Fruit fly (Drosophila melanogaster) whole organism, wandering third instar larva: ENCODE results near the gene RfC38.

Experiments
- CG32264 ChIP-seq: fragments of 200-800 bp; sonication (Bioruptor generic); optimal IDR thresholded peaks from 2 replicates; lab custom pipeline; 2016; ENCODE audit warnings: missing biosample characterization, missing genetic modification characterization
- GATAd ChIP-seq: sonication (Bioruptor generic); optimal IDR thresholded peaks from 2 replicates; lab custom pipeline; 2016; ENCODE audit warnings: missing biosample characterization, missing genetic modification characterization
- Hnf4 ChIP-seq: fragments of 200-800 bp; sonication (Bioruptor generic); optimal IDR thresholded peaks from 2 replicates; lab custom pipeline; 2016; ENCODE audit warnings: missing biosample characterization, mild to moderate bottlenecking, missing genetic modification characterization
- Jra ChIP-seq: sonication (Bioruptor generic); optimal IDR thresholded peaks from 2 replicates; lab custom pipeline; 2016; ENCODE audit warnings: missing biosample characterization, missing genetic modification characterization
- Mio ChIP-seq: sonication (Bioruptor generic); optimal IDR thresholded peaks from 2 replicates; lab custom pipeline; 2016; ENCODE audit warnings: missing biosample characterization, missing genetic modification characterization
- Myc ChIP-seq: fragments of >200 bp; optimal IDR thresholded peaks from 2 replicates; lab custom pipeline; 2017
- N ChIP-seq: fragments of >200 bp; optimal IDR thresholded peaks from 2 replicates; lab custom pipeline; 2018; ENCODE audit warnings: missing biosample characterization, missing external identifiers, missing genetic modification characterization
- OdsH ChIP-seq: fragments of 200-800 bp; sonication (Bioruptor generic); optimal IDR thresholded peaks from 2 replicates; lab custom pipeline; 2016; ENCODE audit warnings: missing biosample characterization, mild to moderate bottlenecking, missing genetic modification characterization
- Sp1 ChIP-seq: fragments of 200-800 bp; sonication (Bioruptor generic); optimal IDR thresholded peaks from 3 replicates; lab custom pipeline; 2019; ENCODE audit warnings: missing biosample characterization, mild to moderate bottlenecking, missing genetic modification characterization, moderate library complexity
- br ChIP-seq: fragments of 200-800 bp; sonication (Bioruptor generic); optimal IDR thresholded peaks from 2 replicates; lab custom pipeline; 2016; ENCODE audit warnings: missing biosample characterization, missing genetic modification characterization
- dl ChIP-seq, 2 experiments: fragments of 175-275, 200-275 bp in 1 of 2; fragments of 200-275 bp in 1 of 2; sonication (Bioruptor generic); optimal IDR thresholded peaks; lab custom pipeline; 2018; ENCODE audit warnings: mild to moderate bottlenecking in 2 of 2, missing biosample characterization in 2 of 2, missing genetic modification characterization in 2 of 2, moderate library complexity in 2 of 2; ENCODE audit not compliant: partially characterized antibody in 2 of 2, insufficient read depth in 1 of 2
- dsf ChIP-seq: sonication (Bioruptor generic); optimal IDR thresholded peaks from 2 replicates; lab custom pipeline; 2016; ENCODE audit warnings: missing biosample characterization, missing genetic modification characterization, borderline replicate concordance
- ey ChIP-seq: fragments of 200-800 bp; sonication (Bioruptor generic); optimal IDR thresholded peaks from 2 replicates; lab custom pipeline; 2016; ENCODE audit warnings: missing biosample characterization, missing genetic modification characterization
- foxo ChIP-seq, 2 experiments: fragments of 200-800 bp; sonication (Bioruptor generic); optimal IDR thresholded peaks; 2 replicates in 1 of 2; 3 replicates in 1 of 2; lab custom pipeline; 2016 to 2017; ENCODE audit warnings: missing biosample characterization in 2 of 2, missing genetic modification characterization in 2 of 2
- fru ChIP-seq: fragments of 200-800 bp; sonication (Bioruptor generic); optimal IDR thresholded peaks from 3 replicates; lab custom pipeline; 2016; ENCODE audit warnings: missing biosample characterization, mild to moderate bottlenecking, missing genetic modification characterization
- h ChIP-seq: fragments of 200-800 bp; sonication (Bioruptor generic); optimal IDR thresholded peaks from 3 replicates; lab custom pipeline; 2016; ENCODE audit warnings: missing biosample characterization, mild to moderate bottlenecking, missing genetic modification characterization
- jim ChIP-seq: fragments of 175-275, 200-325 bp; sonication (Bioruptor generic); optimal IDR thresholded peaks from 2 replicates; lab custom pipeline; 2016; ENCODE audit warnings: missing biosample characterization, mild to moderate bottlenecking, missing genetic modification characterization
- lola ChIP-seq: fragments of >200 bp; optimal IDR thresholded peaks from 2 replicates; lab custom pipeline; 2017; ENCODE audit warnings: missing biosample characterization, missing genetic modification characterization
- pan ChIP-seq: fragments of >200 bp; optimal IDR thresholded peaks from 2 replicates; lab custom pipeline; 2017
- psq ChIP-seq: fragments of 200-800 bp; sonication (Bioruptor generic); optimal IDR thresholded peaks from 3 replicates; lab custom pipeline; 2017; ENCODE audit warnings: missing biosample characterization, mild to moderate bottlenecking, missing genetic modification characterization, moderate library complexity
- rgr ChIP-seq: fragments of 200-800 bp; sonication (Bioruptor generic); optimal IDR thresholded peaks from 3 replicates; lab custom pipeline; 2016; ENCODE audit warnings: missing biosample characterization, mild to moderate bottlenecking, missing genetic modification characterization
- sage ChIP-seq: fragments of 200-800 bp; sonication (Bioruptor generic); optimal IDR thresholded peaks from 2 replicates; lab custom pipeline; 2016; ENCODE audit warnings: missing biosample characterization, mild to moderate bottlenecking, missing genetic modification characterization
- sv ChIP-seq: fragments of 200-800 bp; sonication (Bioruptor generic); optimal IDR thresholded peaks from 3 replicates; lab custom pipeline; 2016; ENCODE audit warnings: missing biosample characterization, missing genetic modification characterization
- tai ChIP-seq: sonication (Bioruptor generic); optimal IDR thresholded peaks from 2 replicates; lab custom pipeline; 2016; ENCODE audit warnings: missing biosample characterization, missing genetic modification characterization
- usp ChIP-seq: fragments of >200 bp; optimal IDR thresholded peaks from 2 replicates; lab custom pipeline; 2017; ENCODE audit warnings: missing biosample characterization, missing genetic modification characterization
- woc ChIP-seq: sonication (Bioruptor generic); optimal IDR thresholded peaks from 2 replicates; lab custom pipeline; 2016; ENCODE audit warnings: missing biosample characterization, mild to moderate bottlenecking, missing genetic modification characterization

Gene RfC38

DNA sequence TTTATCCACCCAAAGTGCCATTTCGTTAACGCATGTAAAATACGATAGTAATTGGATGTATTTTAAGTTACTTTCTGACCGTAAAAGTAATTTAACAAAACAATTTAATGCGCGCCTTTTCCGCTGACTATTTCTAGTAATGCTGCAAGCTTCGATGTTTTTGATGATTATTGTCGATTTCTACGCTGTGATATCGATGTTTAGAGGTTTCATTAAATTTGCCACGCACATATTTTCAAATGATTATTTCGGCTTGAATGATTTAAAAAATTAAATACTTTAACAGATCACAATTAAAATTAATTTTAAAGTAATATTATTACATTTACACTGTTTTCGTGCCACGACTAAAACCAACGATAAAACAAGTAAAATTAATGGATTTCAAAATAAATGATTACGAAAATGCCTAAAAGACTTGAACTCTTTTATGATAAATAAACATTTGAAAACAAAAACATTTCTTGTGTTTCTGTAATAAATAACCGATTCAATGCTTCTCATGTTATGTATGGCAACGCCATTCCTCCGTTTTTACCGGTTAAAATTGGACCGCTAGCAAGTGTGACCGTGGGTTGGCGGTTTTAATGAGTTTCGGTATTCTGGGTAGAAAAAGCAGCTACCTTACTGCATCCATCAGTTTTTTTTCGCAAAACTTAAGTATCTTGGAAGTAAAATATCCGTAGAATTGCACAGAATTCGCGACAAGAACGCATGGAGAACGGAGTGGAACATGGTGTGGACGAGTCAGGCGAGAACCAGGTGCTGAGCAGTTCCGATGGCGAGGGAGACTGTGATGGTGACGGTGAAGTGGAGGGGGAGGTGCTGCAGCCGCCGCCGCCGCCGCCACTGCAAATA lies at the start of gene RfC38, which contains the start of gene CG4751:
RfC38 (minus strand) TSS at position 495 of the 858 bp plus-strand sequence.
CG4751 (plus strand) TSS at position 587 of the 858 bp plus-strand sequence.
- TF ChIP-seq Myc (lab: Kevin White, UChicago) (peak; percentile 47), br (GFP tag; lab: Kevin White, UChicago) (no peak)
- TF ChIP-seq, all 38 proteins: peak for 1

DNA sequence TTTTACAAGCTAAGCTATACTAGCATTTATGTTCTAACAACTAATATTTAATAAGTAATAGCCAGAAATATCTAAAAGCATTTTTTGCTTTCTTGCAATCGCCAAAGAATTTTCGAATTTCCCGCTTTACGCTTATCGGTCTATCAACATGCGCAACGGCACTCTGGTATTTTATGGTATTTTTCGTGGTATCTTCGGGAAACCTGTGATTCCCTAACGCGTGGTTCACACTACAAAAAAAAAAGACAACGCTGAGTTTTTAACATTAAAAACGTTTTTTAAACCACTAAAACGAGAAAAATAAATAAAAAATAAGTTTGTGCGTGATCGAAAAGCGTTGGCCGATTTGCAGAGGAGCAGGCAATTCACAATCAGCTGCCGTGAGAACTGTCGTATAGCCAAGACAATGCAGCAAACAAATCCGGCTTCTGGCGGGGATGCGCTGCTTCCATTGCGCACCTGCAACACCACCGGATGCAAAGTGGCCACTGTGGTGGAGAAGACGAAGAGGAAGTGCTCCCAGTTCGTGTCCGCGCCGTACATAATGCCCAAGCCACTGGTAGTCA lies 48.5 kb upstream of the RfC38 start, which contains the start of gene Boh2:
Boh2 (plus strand) TSS at position 207 of the 566 bp plus-strand sequence.
- TF ChIP-seq usp (GFP tag; lab: Kevin White, UChicago): no peak
- no peak for TF ChIP-seq GATAd (GFP tag; lab: Kevin White, UChicago)
- TF ChIP-seq, all 38 proteins: peak for 0

DNA sequence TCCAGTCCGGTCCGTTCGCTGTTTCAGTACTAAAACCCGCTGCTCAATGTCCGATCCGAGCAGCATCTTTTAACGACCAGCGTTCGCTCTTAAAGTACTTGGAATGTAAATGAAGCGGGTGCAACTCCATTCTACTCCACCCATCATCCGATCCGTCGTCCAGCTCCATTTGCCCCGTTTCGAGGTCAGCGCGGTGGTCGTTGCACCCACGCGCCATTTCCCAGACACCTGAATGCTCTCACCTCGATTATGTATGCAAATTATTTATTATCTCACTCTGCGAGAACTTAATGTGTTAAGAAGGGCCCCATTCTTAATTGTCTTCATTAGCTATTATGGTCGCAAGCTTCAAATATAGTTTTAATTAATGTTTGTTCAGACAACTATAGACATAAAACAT lies 47.9 kb upstream of the RfC38 start:
- TF ChIP-seq N (GFP tag; lab: Kevin White, UChicago): no peak
- TF ChIP-seq OdsH: no peak
- no peak for TF ChIP-seq psq (GFP tag; lab: Kevin White, UChicago)
- TF ChIP-seq dsf (GFP tag; lab: Kevin White, UChicago): no peak
- TF ChIP-seq dl (GFP tag; optimal IDR thresholded peaks at IDR 0.05; lab: Kevin White, UChicago; ENCODE audit: insufficient read depth in 1 of 2, partially characterized antibody in 2 of 2): no peak
- TF ChIP-seq sv: no peak
- no peak for TF ChIP-seq Jra (GFP tag; lab: Kevin White, UChicago)
- no peak for TF ChIP-seq CG32264 (GFP tag; lab: Kevin White, UChicago)
- TF ChIP-seq lola (GFP tag; lab: Kevin White, UChicago): no peak
- TF ChIP-seq usp (GFP tag; lab: Kevin White, UChicago): no peak
- TF ChIP-seq rgr (GFP tag; lab: Kevin White, UChicago): no peak
- no peak for TF ChIP-seq pan (lab: Kevin White, UChicago)
- TF ChIP-seq sage: no peak
- no peak for TF ChIP-seq tai
- TF ChIP-seq, all 38 proteins: peak for 0

DNA sequence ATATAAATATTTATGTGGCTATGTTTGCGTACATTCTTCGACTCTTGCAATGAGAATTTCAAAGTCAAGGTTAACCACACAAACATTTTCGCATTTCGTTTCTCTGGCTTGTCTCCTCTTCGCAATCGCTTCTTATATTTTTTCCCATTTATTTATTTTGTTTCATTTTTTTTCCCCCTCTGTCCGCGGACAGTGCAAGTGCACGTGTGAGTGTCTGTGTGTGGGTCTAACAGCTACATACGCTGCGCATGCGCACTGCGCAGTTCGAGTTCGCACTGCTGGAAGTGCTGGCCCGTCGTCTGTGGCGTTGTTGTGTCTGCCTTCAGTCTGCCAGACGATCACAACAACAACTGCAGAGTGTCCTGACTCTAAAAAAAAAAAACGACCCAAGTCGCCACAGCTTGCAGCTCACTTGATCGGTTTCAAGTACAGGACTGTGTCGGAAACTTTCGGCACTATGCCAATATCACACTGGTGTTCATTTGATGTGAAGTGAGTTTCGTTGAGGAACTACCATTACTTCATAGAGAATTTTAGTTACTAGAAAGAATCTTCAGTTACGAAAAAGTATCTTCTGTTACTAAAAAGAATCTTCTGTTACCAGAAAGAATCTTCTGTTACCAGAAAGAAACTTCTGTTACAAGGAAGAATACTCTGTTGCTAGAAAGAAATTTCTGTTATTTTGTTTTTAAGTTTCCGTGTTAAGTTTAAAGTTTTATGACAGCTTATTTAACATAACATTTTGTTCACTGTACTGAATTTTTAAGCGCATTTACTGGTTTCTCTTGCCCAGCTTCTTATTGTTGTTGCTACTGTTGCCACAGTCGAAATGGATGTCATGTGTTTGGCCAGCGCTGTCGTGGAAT lies 45.2 kb upstream of the RfC38 start:
- TF ChIP-seq dl (GFP tag; optimal IDR thresholded peaks at IDR 0.05; lab: Kevin White, UChicago; ENCODE audit: insufficient read depth in 1 of 2, partially characterized antibody in 2 of 2) (peak in 1 of 2 experiments; percentile 31), h (GFP tag; lab: Kevin White, UChicago) (peak; percentile 17), Sp1 (GFP tag; lab: Kevin White, UChicago) (peak; percentile 43), foxo (GFP tag; optimal IDR thresholded peaks at IDR 0.05; lab: Kevin White, UChicago) (peak in 1 of 2 experiments; percentile 35), OdsH (peak; percentile 34), jim (GFP tag; lab: Kevin White, UChicago) (peak; percentile 16), Hnf4 (GFP tag; lab: Kevin White, UChicago) (no peak), woc (GFP tag; lab: Kevin White, UChicago) (peak; percentile 70), ey (GFP tag; lab: Kevin White, UChicago) (peak; percentile 54), usp (GFP tag; lab: Kevin White, UChicago) (no peak), tai (peak; percentile 28), rgr (GFP tag; lab: Kevin White, UChicago) (peak; percentile 54), psq (GFP tag; lab: Kevin White, UChicago) (peak; percentile 73), Mio (GFP tag; lab: Kevin White, UChicago) (no peak), fru (GFP tag; lab: Kevin White, UChicago) (peak; percentile 65), N (GFP tag; lab: Kevin White, UChicago) (no peak)
- TF ChIP-seq, all 38 proteins: peak for 12
